Worm (Caenorhabditis elegans): ENCODE results near the gene nucb-1.

- TF ChIP-seq C38D4.7 (GFP tag; optimal IDR thresholded peaks at IDR 0.05) = no peak
- TF ChIP-seq ets-4 (tag; optimal IDR thresholded peaks at IDR 0.05) = no peak
- TF ChIP-seq pha-4 (tag; optimal IDR thresholded peaks at IDR 0.05) = no peak
- TF ChIP-seq ama-1 (optimal IDR thresholded peaks at IDR 0.05) = no peak
- no peak for TF ChIP-seq hlh-13 (GFP tag; optimal IDR thresholded peaks at IDR 0.05)
- no peak for TF ChIP-seq ceh-30 (tag; optimal IDR thresholded peaks at IDR 0.05)
- no peak for TF ChIP-seq nhr-11 (tag; optimal IDR thresholded peaks at IDR 0.05)
- no peak for TF ChIP-seq ceh-14 (tag; optimal IDR thresholded peaks at IDR 0.05)
- no peak for TF ChIP-seq nfya-1 (tag; optimal IDR thresholded peaks at IDR 0.05)
- no peak for TF ChIP-seq ceh-9 (tag; optimal IDR thresholded peaks at IDR 0.05)
- TF ChIP-seq odd-2 (tag; optimal IDR thresholded peaks at IDR 0.05) = no peak
Observed at ce11 chrX:10163212-10163611, 34.3 kb upstream of the nucb-1 start.

Measured in whole organism, late embryonic.